Worm (Caenorhabditis elegans) whole organism, early embryonic: Measurements from ENCODE around the gene B0222.15.

Experiments used
- B0310.2 ChIP-seq: sonication (generic microtip); optimal IDR thresholded peaks from 2 replicates; lab custom pipeline; 2016; ENCODE audit warnings: mild to moderate bottlenecking, missing genetic modification characterization, missing compliant biosample characterization
- F13C5.2 ChIP-seq: sonication (generic microtip); optimal IDR thresholded peaks from 2 replicates; lab custom pipeline; 2017; ENCODE audit warnings: mild to moderate bottlenecking, missing genetic modification characterization, inconsistent platforms, missing compliant biosample characterization
- aly-1 ChIP-seq: sonication (generic microtip); optimal IDR thresholded peaks from 2 replicates; lab custom pipeline; 2016; ENCODE audit warnings: missing genetic modification characterization, missing compliant biosample characterization
- ama-1 ChIP-seq: fragments of 150-350 bp; optimal IDR thresholded peaks from 2 replicates; lab custom pipeline; 2014
- ceh-13 ChIP-seq: fragments of 200-800 bp; sonication (Bioruptor generic); optimal IDR thresholded peaks from 2 replicates; lab custom pipeline; 2018; ENCODE audit warnings: mild to moderate bottlenecking, missing genetic modification characterization, missing compliant biosample characterization
- ceh-36 ChIP-seq: sonication (generic microtip); optimal IDR thresholded peaks from 2 replicates; lab custom pipeline; 2016; ENCODE audit warnings: missing genetic modification characterization, inconsistent platforms, missing compliant biosample characterization
- ets-7 ChIP-seq: sonication (generic microtip); optimal IDR thresholded peaks from 2 replicates; lab custom pipeline; 2016; ENCODE audit warnings: missing genotype, missing genetic modification characterization, missing compliant biosample characterization
- flt-1 ChIP-seq: fragments of 200-800 bp; sonication (Bioruptor generic); IDR thresholded peaks from 2 replicates; pipeline ENCODE4 v1.3.6; 2022; ENCODE audit warnings: missing genetic modification characterization, missing compliant biosample characterization
- hmbx-1 ChIP-seq: sonication (generic microtip); optimal IDR thresholded peaks from 2 replicates; lab custom pipeline; 2016; ENCODE audit warnings: mild to moderate bottlenecking, missing genetic modification characterization, missing compliant biosample characterization
- hmg-4 ChIP-seq: fragments of 200-800 bp; sonication (Bioruptor generic); optimal IDR thresholded peaks from 2 replicates; lab custom pipeline; 2018; ENCODE audit warnings: mild to moderate bottlenecking, missing genetic modification characterization, missing compliant biosample characterization
- hnd-1 ChIP-seq: sonication (generic microtip); optimal IDR thresholded peaks from 2 replicates; lab custom pipeline; 2016; ENCODE audit warnings: missing genetic modification characterization, missing compliant biosample characterization
- pes-1 ChIP-seq: fragments of 200-800 bp; sonication (Bioruptor generic); IDR thresholded peaks from 2 replicates; pipeline ENCODE4 v1.3.6; 2022; ENCODE audit warnings: missing genetic modification reagents, missing genetic modification characterization, missing compliant biosample characterization
- scrt-1 ChIP-seq: fragments of 200-800 bp; sonication (Bioruptor generic); IDR thresholded peaks from 2 replicates; pipeline ENCODE4 v1.3.6; 2022; ENCODE audit warnings: missing genetic modification characterization, missing compliant biosample characterization
- sea-1 ChIP-seq: fragments of 200-800 bp; sonication (Bioruptor generic); conservative IDR thresholded peaks from 2 replicates; pipeline ENCODE4 v1.3.6; 2022; ENCODE audit warnings: missing genetic modification characterization, missing compliant biosample characterization
- tbx-11 ChIP-seq: fragments of 200-800 bp; sonication (Bioruptor generic); IDR thresholded peaks from 2 replicates; pipeline ENCODE4 v1.3.6; 2022; ENCODE audit warnings: missing genetic modification characterization, missing compliant biosample characterization
- tbx-37 ChIP-seq: fragments of 200-800 bp; sonication (Bioruptor generic); conservative IDR thresholded peaks from 2 replicates; pipeline ENCODE4 v1.3.6; 2022; ENCODE audit warnings: missing genetic modification reagents, missing genetic modification characterization, missing compliant biosample characterization
- tra-4 ChIP-seq: sonication (generic microtip); optimal IDR thresholded peaks from 2 replicates; lab custom pipeline; 2017; ENCODE audit warnings: missing genetic modification characterization, missing compliant biosample characterization

B0222.15 gene

DNA sequence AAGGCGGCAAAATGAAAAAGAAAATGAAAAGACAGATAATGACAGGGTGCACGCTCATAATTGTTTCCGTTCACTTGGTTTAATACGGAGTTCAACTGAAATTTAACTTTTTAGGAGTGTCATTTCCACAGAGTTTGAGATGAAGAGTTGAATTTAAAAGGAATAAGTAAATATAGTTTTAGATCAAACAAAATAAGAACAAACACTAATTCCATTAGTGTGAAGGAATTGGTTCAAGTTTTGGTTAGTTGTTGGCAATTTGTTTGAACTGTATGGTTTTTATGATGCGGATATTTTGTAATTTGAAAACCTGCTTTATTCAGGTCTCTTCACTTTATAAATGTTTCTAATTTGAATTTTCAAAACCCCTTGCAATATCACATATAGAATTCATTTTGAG lies at the start of gene B0222.15:
B0222.15 (minus strand) TSS at position 101 of the 400 bp plus-strand sequence.
- TF ChIP-seq tbx-11 (GFP tag; lab: Robert Waterston, UW) (no peak), tra-4 (tag; lab: Kevin White, UChicago) (no peak), F13C5.2 (no peak), hmbx-1 (tag; lab: Kevin White, UChicago) (no peak), ceh-13 (GFP tag; lab: Kevin White, UChicago) (no peak), ama-1 (no peak), B0310.2 (no peak), tbx-37 (no peak), hmg-4 (GFP tag; lab: Kevin White, UChicago) (no peak), ets-7 (tag; lab: Kevin White, UChicago) (no peak), flt-1 (no peak), aly-1 (tag; lab: Kevin White, UChicago) (no peak), pes-1 (GFP tag; lab: Robert Waterston, UW) (no peak), sea-1 (GFP tag; lab: Robert Waterston, UW) (no peak), hnd-1 (tag; lab: Kevin White, UChicago) (no peak), ceh-36 (tag; lab: Kevin White, UChicago) (no peak), scrt-1 (GFP tag; lab: Robert Waterston, UW) (no peak)

DNA sequence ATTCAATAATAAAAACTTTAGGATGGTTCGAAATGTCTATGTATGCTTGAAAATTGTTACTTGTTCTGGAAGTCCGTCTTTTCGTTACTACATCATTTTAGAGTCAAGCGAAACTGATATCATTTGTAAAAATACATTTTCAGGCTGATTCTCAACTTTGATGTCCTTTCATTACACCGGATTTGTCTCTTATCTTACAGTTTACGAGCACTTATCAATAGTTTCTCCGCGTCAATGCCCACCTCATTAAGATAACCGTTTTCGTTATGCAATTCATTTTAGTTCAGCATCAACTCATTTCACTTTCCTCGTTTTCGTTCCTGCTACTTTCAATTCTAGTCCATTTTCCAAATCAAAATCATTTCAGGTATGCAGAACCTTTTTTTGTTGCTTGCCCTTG lies 46.1 kb upstream of the B0222.15 start, which contains the start of gene asp-2:
asp-2 (plus strand) TSS at position 368 of the 400 bp plus-strand sequence.
- TF ChIP-seq hmg-4 (GFP tag; lab: Kevin White, UChicago): no peak
- TF ChIP-seq tbx-37: no peak
- TF ChIP-seq sea-1 (GFP tag; lab: Robert Waterston, UW): no peak
- TF ChIP-seq scrt-1 (GFP tag; lab: Robert Waterston, UW): no peak
- TF ChIP-seq aly-1 (tag; lab: Kevin White, UChicago): no peak
- TF ChIP-seq ceh-36 (tag; lab: Kevin White, UChicago): no peak
- no peak for TF ChIP-seq pes-1 (GFP tag; lab: Robert Waterston, UW)
- no peak for TF ChIP-seq ama-1
- no peak for TF ChIP-seq flt-1
- TF ChIP-seq tra-4 (tag; lab: Kevin White, UChicago): no peak
- TF ChIP-seq ceh-13 (GFP tag; lab: Kevin White, UChicago): no peak
- no peak for TF ChIP-seq F13C5.2
- TF ChIP-seq hmbx-1 (tag; lab: Kevin White, UChicago): no peak

DNA sequence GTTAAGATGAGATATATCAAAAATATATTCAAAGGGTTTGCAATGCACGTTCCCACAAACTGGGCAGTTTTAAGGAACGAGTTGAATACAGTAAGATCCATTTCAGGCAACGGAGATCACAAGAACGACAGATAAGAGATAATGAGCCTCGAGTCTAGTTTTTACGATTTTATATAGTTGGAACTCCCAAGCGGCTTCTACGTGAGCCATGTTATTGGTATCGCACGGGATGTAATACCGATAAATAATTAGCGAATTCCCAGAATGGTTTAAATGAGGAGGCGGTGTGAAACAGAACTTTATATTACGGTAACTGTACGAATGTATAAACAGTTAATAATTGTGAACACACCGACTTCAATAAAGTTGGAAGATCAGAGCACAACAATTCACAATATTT lies 42.3 kb upstream of the B0222.15 start, which contains the start of gene str-177:
str-177 (minus strand) TSS at position 101 of the 400 bp plus-strand sequence.
- no peak for TF ChIP-seq hmg-4 (GFP tag; lab: Kevin White, UChicago)
- TF ChIP-seq ceh-36 (tag; lab: Kevin White, UChicago): no peak
- TF ChIP-seq pes-1 (GFP tag; lab: Robert Waterston, UW): no peak
- TF ChIP-seq tbx-11 (GFP tag; lab: Robert Waterston, UW): no peak
- TF ChIP-seq F13C5.2: no peak
- no peak for TF ChIP-seq tbx-37
- no peak for TF ChIP-seq aly-1 (tag; lab: Kevin White, UChicago)
- no peak for TF ChIP-seq B0310.2
- TF ChIP-seq flt-1: no peak
- TF ChIP-seq sea-1 (GFP tag; lab: Robert Waterston, UW): no peak
- TF ChIP-seq hnd-1 (tag; lab: Kevin White, UChicago): no peak
- TF ChIP-seq tra-4 (tag; lab: Kevin White, UChicago): no peak
- no peak for TF ChIP-seq ama-1

DNA sequence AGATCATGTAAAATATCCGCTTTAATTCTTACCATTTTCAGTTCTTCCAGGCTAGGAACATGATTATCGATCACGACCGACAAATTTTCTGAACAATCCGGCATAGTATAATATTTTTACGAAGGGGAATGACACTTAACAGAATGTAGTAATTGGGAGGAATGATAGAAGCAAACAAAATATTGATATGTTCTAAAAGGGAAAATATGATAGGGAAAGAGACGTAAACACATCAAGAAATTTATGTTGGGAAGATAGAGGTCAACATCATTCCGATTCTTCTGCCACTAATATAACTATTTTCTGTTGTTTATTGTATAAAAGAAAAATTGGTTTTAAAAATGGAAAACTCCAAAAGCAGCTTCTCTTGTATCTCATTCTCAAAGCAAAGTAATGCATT lies 40.5 kb upstream of the B0222.15 start, which contains the start of gene C24B5.4:
C24B5.4 (minus strand) TSS at position 206 of the 400 bp plus-strand sequence.
- TF ChIP-seq tbx-37: no peak
- TF ChIP-seq ama-1: no peak
- no peak for TF ChIP-seq ceh-13 (GFP tag; lab: Kevin White, UChicago)
- no peak for TF ChIP-seq ceh-36 (tag; lab: Kevin White, UChicago)

DNA sequence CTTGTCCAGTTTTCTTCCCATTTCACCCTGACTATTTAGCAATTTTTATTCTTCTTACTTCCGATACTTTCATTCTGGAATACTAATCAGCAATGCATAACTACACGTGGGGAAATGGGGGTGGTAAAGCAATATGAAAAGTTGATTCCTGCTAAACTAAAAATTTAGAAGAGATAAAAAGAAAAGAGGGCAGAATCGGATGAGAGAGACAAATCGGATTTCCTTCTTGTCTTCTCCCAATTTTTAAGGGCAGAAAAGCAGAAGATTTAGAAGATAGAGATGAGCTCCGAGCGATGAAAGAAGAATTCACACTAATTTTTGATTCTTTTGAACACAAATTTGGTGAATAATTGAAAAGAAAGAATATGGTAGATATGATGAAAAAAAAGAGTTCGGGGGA lies 37.5 kb upstream of the B0222.15 start:
- no peak for TF ChIP-seq pes-1 (GFP tag; lab: Robert Waterston, UW)
- TF ChIP-seq ets-7 (tag; lab: Kevin White, UChicago): no peak
- TF ChIP-seq hnd-1 (tag; lab: Kevin White, UChicago): no peak
- TF ChIP-seq ceh-36 (tag; lab: Kevin White, UChicago): no peak
- no peak for TF ChIP-seq tra-4 (tag; lab: Kevin White, UChicago)
- TF ChIP-seq B0310.2: no peak
- no peak for TF ChIP-seq F13C5.2
- TF ChIP-seq ama-1: no peak
- TF ChIP-seq tbx-11 (GFP tag; lab: Robert Waterston, UW): no peak
- TF ChIP-seq aly-1 (tag; lab: Kevin White, UChicago): no peak
- TF ChIP-seq sea-1 (GFP tag; lab: Robert Waterston, UW): no peak
- no peak for TF ChIP-seq scrt-1 (GFP tag; lab: Robert Waterston, UW)
- no peak for TF ChIP-seq hmbx-1 (tag; lab: Kevin White, UChicago)
- TF ChIP-seq flt-1: no peak

DNA sequence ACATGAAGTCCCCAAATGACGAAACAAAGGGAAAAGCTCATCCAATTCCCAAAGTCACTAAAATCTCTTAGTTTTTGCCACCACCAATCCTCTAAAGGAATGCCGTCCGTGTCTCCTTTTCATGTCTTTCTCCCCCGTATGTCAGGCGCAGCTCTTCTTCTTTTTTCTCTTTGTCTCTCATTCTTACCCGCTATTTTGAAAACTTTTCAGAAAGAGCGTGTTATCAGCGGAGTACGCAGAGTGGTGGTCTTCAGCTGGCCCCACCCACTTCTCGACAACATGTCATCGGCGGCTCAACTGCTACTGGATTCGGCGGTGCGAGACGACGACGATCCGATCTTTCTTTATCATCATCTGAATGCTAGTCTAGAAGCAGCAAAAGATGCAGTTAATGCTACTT lies 34.8 kb upstream of the B0222.15 start, which contains the start of gene sphr-1:
sphr-1 (plus strand) TSS at position 205 of the 400 bp plus-strand sequence.
- no peak for TF ChIP-seq ceh-36 (tag; lab: Kevin White, UChicago)
- no peak for TF ChIP-seq hmg-4 (GFP tag; lab: Kevin White, UChicago)
- no peak for TF ChIP-seq hnd-1 (tag; lab: Kevin White, UChicago)
- no peak for TF ChIP-seq ceh-13 (GFP tag; lab: Kevin White, UChicago)
- no peak for TF ChIP-seq sea-1 (GFP tag; lab: Robert Waterston, UW)
- TF ChIP-seq tbx-11 (GFP tag; lab: Robert Waterston, UW): no peak
- no peak for TF ChIP-seq flt-1
- no peak for TF ChIP-seq F13C5.2
- TF ChIP-seq tra-4 (tag; lab: Kevin White, UChicago): no peak
- TF ChIP-seq aly-1 (tag; lab: Kevin White, UChicago): no peak
- no peak for TF ChIP-seq ets-7 (tag; lab: Kevin White, UChicago)

DNA sequence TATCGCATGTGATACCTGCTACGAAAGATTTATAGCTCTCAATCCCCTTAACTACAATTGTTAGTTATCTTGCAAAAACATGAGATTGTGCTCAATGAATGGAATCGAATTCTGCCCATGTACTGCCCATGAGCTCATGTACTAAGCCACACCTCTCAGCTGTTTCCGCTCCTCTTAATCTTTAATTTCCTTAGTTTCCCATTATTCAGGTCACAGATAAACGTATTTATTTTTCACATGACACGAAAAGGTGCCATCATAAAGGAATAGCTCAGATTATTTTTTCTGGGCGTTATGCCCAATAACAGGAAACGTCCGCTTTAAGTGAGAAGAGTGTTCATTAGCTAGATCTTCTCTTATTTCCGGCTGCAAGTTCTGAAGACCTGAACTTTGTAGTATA lies 29.4 kb upstream of the B0222.15 start:
- no peak for TF ChIP-seq tbx-11 (GFP tag; lab: Robert Waterston, UW)
